Fruit fly (Drosophila melanogaster): Measurements from ENCODE around the gene Akap200.

dm6 chr2L:8418113-8418885 is 2.8 kb downstream of the Akap200 start:
- no peak for TF ChIP-seq EcR (GFP tag; optimal IDR thresholded peaks at IDR 0.05)
- no peak for TF ChIP-seq CG4496 (GFP tag; IDR thresholded peaks at IDR 0.05)
- TF ChIP-seq CG34367 (tag; optimal IDR thresholded peaks at IDR 0.05): no peak
- no peak for TF ChIP-seq CG17806 (tag; optimal IDR thresholded peaks at IDR 0.05)

Data from whole organism, pupa.